Worm (Caenorhabditis elegans) whole organism, late embryonic: Measurements from ENCODE around the gene ttbk-7.

Experiments
- C38D4.7 ChIP-seq: fragments of 200-800 bp; sonication (Bioruptor generic); optimal IDR thresholded peaks from 2 replicates; lab custom pipeline; 2018; ENCODE audit warnings: mild to moderate bottlenecking, missing genetic modification characterization, moderate library complexity, missing compliant biosample characterization
- K02D7.2 ChIP-seq: sonication (generic microtip); optimal IDR thresholded peaks from 2 replicates; lab custom pipeline; 2017; ENCODE audit warnings: mild to moderate bottlenecking, missing genetic modification characterization, missing compliant biosample characterization
- T23F11.4 ChIP-seq: fragments of 200-800 bp; sonication (Bioruptor generic); optimal IDR thresholded peaks from 2 replicates; lab custom pipeline; 2018; ENCODE audit warnings: mild to moderate bottlenecking, missing genetic modification characterization, missing compliant biosample characterization
- ahr-1 ChIP-seq: sonication (generic microtip); optimal IDR thresholded peaks from 2 replicates; lab custom pipeline; 2016; ENCODE audit warnings: missing genetic modification characterization, missing compliant biosample characterization
- ceh-2 ChIP-seq: sonication (generic microtip); optimal IDR thresholded peaks from 2 replicates; lab custom pipeline; 2016; ENCODE audit warnings: missing genotype, missing genetic modification characterization, missing compliant biosample characterization
- ceh-22 ChIP-seq: sonication (generic microtip); optimal IDR thresholded peaks from 2 replicates; lab custom pipeline; 2017; ENCODE audit warnings: missing biosample characterization, missing genetic modification characterization
- ceh-30 ChIP-seq: fragments of 150-350 bp; optimal IDR thresholded peaks from 2 replicates; lab custom pipeline; 2014; ENCODE audit warnings: missing biosample characterization, missing genetic modification characterization
- ceh-31 ChIP-seq: sonication (generic microtip); optimal IDR thresholded peaks from 2 replicates; lab custom pipeline; 2016; ENCODE audit warnings: missing genetic modification characterization, missing compliant biosample characterization
- ceh-6 ChIP-seq: fragments of 200-800 bp; sonication (Bioruptor generic); optimal IDR thresholded peaks from 2 replicates; lab custom pipeline; 2018; ENCODE audit warnings: mild to moderate bottlenecking, missing genetic modification characterization, missing compliant biosample characterization
- ceh-9 ChIP-seq: sonication (generic microtip); optimal IDR thresholded peaks from 2 replicates; lab custom pipeline; 2016; ENCODE audit warnings: mild to moderate bottlenecking, missing genetic modification characterization, inconsistent platforms, missing compliant biosample characterization
- che-1 ChIP-seq: sonication (generic microtip); optimal IDR thresholded peaks from 2 replicates; lab custom pipeline; 2016; ENCODE audit warnings: mild to moderate bottlenecking, missing genetic modification characterization, missing compliant biosample characterization
- dmd-4 ChIP-seq: sonication (generic microtip); optimal IDR thresholded peaks from 2 replicates; lab custom pipeline; 2016; ENCODE audit warnings: borderline replicate concordance, missing genetic modification characterization, missing compliant biosample characterization
- elt-2 ChIP-seq: sonication (generic microtip); optimal IDR thresholded peaks from 2 replicates; lab custom pipeline; 2016; ENCODE audit warnings: missing genetic modification reagents, missing genetic modification characterization, missing compliant biosample characterization
- ets-4 ChIP-seq: sonication (generic microtip); optimal IDR thresholded peaks from 2 replicates; lab custom pipeline; 2016; ENCODE audit warnings: missing genetic modification characterization, missing compliant biosample characterization
- fkh-10 ChIP-seq: fragments of 150-350 bp; optimal IDR thresholded peaks from 2 replicates; lab custom pipeline; 2014; ENCODE audit warnings: missing biosample characterization, missing genetic modification reagents, missing genetic modification characterization
- fkh-6 ChIP-seq: sonication (generic microtip); optimal IDR thresholded peaks from 2 replicates; lab custom pipeline; 2016; ENCODE audit warnings: missing genetic modification characterization, missing compliant biosample characterization
- hlh-13 ChIP-seq: fragments of 200-800 bp; sonication (Bioruptor generic); optimal IDR thresholded peaks from 2 replicates; lab custom pipeline; 2018; ENCODE audit warnings: mild to moderate bottlenecking, missing genetic modification characterization, missing compliant biosample characterization
- hlh-15 ChIP-seq: sonication (generic microtip); optimal IDR thresholded peaks from 2 replicates; lab custom pipeline; 2016; ENCODE audit warnings: missing genetic modification characterization, missing compliant biosample characterization
- hlh-6 ChIP-seq: sonication (generic microtip); optimal IDR thresholded peaks from 2 replicates; lab custom pipeline; 2016; ENCODE audit warnings: missing genotype, missing genetic modification characterization, missing compliant biosample characterization
- hlh-8 ChIP-seq: sonication (generic microtip); optimal IDR thresholded peaks from 2 replicates; lab custom pipeline; 2016; ENCODE audit warnings: missing genotype, missing genetic modification characterization, missing compliant biosample characterization
- lim-6 ChIP-seq: sonication (generic microtip); optimal IDR thresholded peaks from 2 replicates; lab custom pipeline; 2016; ENCODE audit warnings: missing genetic modification characterization, missing compliant biosample characterization
- lin-11 ChIP-seq: fragments of 200-800 bp; sonication (Bioruptor generic); optimal IDR thresholded peaks from 2 replicates; lab custom pipeline; 2018; ENCODE audit warnings: mild to moderate bottlenecking, missing genetic modification characterization, missing compliant biosample characterization
- nhr-11 ChIP-seq: fragments of 150-350 bp; optimal IDR thresholded peaks from 2 replicates; lab custom pipeline; 2014; ENCODE audit warnings: missing biosample characterization, missing genetic modification characterization
- nhr-232 ChIP-seq: sonication (generic microtip); optimal IDR thresholded peaks from 2 replicates; lab custom pipeline; 2016; ENCODE audit warnings: missing genetic modification characterization, missing compliant biosample characterization
- pat-9 ChIP-seq: fragments of 200-800 bp; sonication (Bioruptor generic); optimal IDR thresholded peaks from 2 replicates; lab custom pipeline; 2018; ENCODE audit warnings: mild to moderate bottlenecking, missing genetic modification characterization, moderate library complexity, missing compliant biosample characterization
- pha-2 ChIP-seq: sonication (generic microtip); optimal IDR thresholded peaks from 2 replicates; lab custom pipeline; 2017; ENCODE audit warnings: mild to moderate bottlenecking, missing genetic modification characterization, missing compliant biosample characterization
- pqm-1 ChIP-seq: sonication (generic microtip); optimal IDR thresholded peaks from 2 replicates; lab custom pipeline; 2016; ENCODE audit warnings: missing genetic modification characterization, missing compliant biosample characterization
- pros-1 ChIP-seq: fragments of 150-350 bp; optimal IDR thresholded peaks from 2 replicates; lab custom pipeline; 2014; ENCODE audit warnings: missing biosample characterization, missing genetic modification reagents, missing genetic modification characterization
- ref-2 ChIP-seq: sonication (generic microtip); optimal IDR thresholded peaks from 2 replicates; lab custom pipeline; 2016; ENCODE audit warnings: missing genetic modification characterization, missing compliant biosample characterization
- rnt-1 ChIP-seq: sonication (generic microtip); optimal IDR thresholded peaks from 2 replicates; lab custom pipeline; 2016; ENCODE audit warnings: missing genetic modification characterization, missing compliant biosample characterization
- sdc-2 ChIP-seq: sonication (generic microtip); optimal IDR thresholded peaks from 2 replicates; lab custom pipeline; 2016; ENCODE audit warnings: missing genotype, missing genetic modification characterization, missing compliant biosample characterization
- sox-4 ChIP-seq: sonication (generic microtip); optimal IDR thresholded peaks from 2 replicates; lab custom pipeline; 2017; ENCODE audit warnings: mild to moderate bottlenecking, missing genetic modification characterization, inconsistent platforms, missing compliant biosample characterization
- syd-9 ChIP-seq: sonication (generic microtip); optimal IDR thresholded peaks from 2 replicates; lab custom pipeline; 2016; ENCODE audit warnings: mild to moderate bottlenecking, missing genetic modification characterization, moderate library complexity, missing compliant biosample characterization
- unc-42 ChIP-seq: sonication (generic microtip); optimal IDR thresholded peaks from 2 replicates; lab custom pipeline; 2016; ENCODE audit warnings: missing genotype, missing genetic modification characterization, missing compliant biosample characterization
- unc-55 ChIP-seq: sonication (generic microtip); optimal IDR thresholded peaks from 2 replicates; lab custom pipeline; 2017; ENCODE audit warnings: missing biosample characterization, missing genetic modification reagents, missing genetic modification characterization
- unc-86 ChIP-seq: sonication (generic microtip); optimal IDR thresholded peaks from 2 replicates; lab custom pipeline; 2016; ENCODE audit warnings: missing genetic modification characterization, missing compliant biosample characterization
- ztf-16 ChIP-seq: sonication (generic microtip); optimal IDR thresholded peaks from 2 replicates; lab custom pipeline; 2017; ENCODE audit warnings: missing genetic modification characterization, missing compliant biosample characterization

ttbk-7 gene

DNA sequence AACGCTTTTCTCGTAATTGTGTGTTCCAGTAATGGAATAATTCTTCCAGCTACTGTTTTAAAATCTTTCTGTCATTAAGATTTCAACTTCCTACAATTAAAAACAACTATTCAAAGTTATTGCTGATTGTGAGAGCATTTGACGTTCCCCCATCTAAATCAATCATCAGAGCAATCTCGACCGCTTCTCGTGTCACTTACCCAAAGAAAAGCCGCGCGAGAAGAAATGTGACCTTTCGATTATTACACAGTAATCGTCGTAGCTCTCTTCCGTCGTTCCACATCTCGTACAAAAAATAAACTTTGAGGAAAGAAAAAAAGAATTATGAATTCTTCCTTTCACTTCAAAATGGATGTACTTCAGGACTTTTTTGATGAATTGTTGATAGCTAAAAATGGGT, 11.8 kb upstream of the ttbk-7 start:
- TF ChIP-seq unc-55 (GFP tag; lab: Kevin White, UChicago) (peak; percentile 73), fkh-6 (tag; lab: Kevin White, UChicago) (no peak)

DNA sequence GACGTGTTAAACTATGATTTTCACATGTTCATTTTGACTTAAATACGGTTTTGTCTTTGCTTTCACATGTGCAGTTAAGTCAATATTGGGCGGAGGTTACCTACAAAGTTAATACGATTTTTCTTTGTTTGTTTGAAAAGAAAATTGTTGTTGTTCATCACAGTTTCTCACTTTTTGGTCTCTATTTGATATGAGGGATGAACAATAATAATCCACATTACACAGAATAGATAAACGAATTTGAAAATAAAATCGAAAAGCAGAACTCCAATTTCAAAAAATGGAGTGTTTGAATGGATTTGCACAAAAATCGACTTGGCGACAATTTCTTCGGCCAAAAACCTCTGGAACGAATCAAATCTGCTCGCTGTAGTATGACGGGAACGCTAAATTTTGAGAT, 11.1 kb upstream of the ttbk-7 start, which contains the start of gene ttr-29:
TSS of gene ttr-29 (minus strand) at position 101 of the 400 bp plus-strand sequence.
- TF ChIP-seq lim-6 (no peak), ref-2 (tag; lab: Kevin White, UChicago) (no peak), pqm-1 (tag; lab: Kevin White, UChicago) (no peak), pat-9 (tag; lab: Kevin White, UChicago) (no peak), ceh-6 (GFP tag; lab: Kevin White, UChicago) (no peak), rnt-1 (tag; lab: Kevin White, UChicago) (no peak), ets-4 (tag; lab: Kevin White, UChicago) (no peak), syd-9 (no peak), che-1 (tag; lab: Kevin White, UChicago) (no peak), dmd-4 (tag; lab: Kevin White, UChicago) (no peak), unc-86 (tag; lab: Kevin White, UChicago) (no peak), elt-2 (no peak), ceh-9 (no peak)

DNA sequence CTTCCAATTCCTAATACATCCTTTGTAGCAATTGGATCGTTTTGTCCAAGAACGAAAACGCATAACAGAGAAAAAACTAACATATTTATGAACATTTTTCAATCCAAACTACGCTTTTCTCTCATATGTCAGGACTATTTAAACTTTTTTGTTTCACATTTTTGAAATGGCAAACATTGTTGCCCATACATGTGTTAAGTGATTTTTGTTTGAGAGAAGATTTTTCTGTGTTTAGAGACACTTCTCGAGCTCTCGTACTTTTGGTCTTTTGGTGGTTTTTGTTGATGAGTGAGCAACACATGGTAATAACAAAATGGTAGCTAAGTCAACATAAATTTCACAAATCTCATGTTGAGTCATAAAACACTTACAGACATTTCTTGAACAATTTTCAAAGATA, 9.4 kb upstream of the ttbk-7 start, which contains the start of gene ttr-28:
TSS of gene ttr-28 (minus strand) at position 101 of the 400 bp plus-strand sequence.
- TF ChIP-seq dmd-4 (tag; lab: Kevin White, UChicago) (no peak), sdc-2 (tag; lab: Kevin White, UChicago) (no peak), rnt-1 (tag; lab: Kevin White, UChicago) (no peak), ztf-16 (no peak), K02D7.2 (no peak), nhr-232 (tag; lab: Kevin White, UChicago) (no peak), pha-2 (tag; lab: Kevin White, UChicago) (no peak), nhr-11 (tag; lab: Kevin White, UChicago) (no peak), lin-11 (tag; lab: Kevin White, UChicago) (no peak), hlh-15 (tag; lab: Kevin White, UChicago) (no peak), ahr-1 (tag; lab: Kevin White, UChicago) (no peak), fkh-10 (GFP tag; lab: Kevin White, UChicago) (no peak), pqm-1 (tag; lab: Kevin White, UChicago) (no peak)

DNA sequence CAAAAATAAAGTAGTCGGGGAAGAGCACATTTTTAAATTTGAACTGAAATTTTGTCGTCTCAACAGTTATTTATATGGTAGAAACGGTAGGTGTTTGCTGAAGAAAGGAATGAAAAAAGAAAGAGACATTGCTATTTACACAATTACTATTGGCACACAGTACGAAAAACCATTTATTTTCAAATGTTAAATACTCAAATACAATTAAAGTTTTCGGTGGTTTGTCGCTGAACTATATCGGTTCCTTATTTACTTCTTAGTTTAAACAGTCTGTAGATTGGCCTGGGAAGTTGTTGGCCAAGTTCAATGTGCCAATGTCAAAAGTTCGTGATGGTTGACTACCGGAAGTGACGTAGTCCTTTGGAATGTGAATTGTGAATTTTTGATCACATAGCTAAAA, 8.4 kb upstream of the ttbk-7 start, which contains the start of gene ttr-27:
TSS of gene ttr-27 (minus strand) at position 45 of the 400 bp plus-strand sequence.
- TF ChIP-seq pros-1 (tag; lab: Kevin White, UChicago) (no peak), ceh-31 (tag; lab: Kevin White, UChicago) (no peak), ceh-30 (tag; lab: Kevin White, UChicago) (no peak), pha-2 (tag; lab: Kevin White, UChicago) (no peak), ceh-22 (tag; lab: Kevin White, UChicago) (no peak), ceh-2 (tag; lab: Kevin White, UChicago) (no peak), hlh-13 (GFP tag; lab: Kevin White, UChicago) (no peak), elt-2 (no peak), unc-42 (tag; lab: Kevin White, UChicago) (no peak), che-1 (tag; lab: Kevin White, UChicago) (no peak), ztf-16 (no peak), sox-4 (no peak), dmd-4 (tag; lab: Kevin White, UChicago) (no peak)

DNA sequence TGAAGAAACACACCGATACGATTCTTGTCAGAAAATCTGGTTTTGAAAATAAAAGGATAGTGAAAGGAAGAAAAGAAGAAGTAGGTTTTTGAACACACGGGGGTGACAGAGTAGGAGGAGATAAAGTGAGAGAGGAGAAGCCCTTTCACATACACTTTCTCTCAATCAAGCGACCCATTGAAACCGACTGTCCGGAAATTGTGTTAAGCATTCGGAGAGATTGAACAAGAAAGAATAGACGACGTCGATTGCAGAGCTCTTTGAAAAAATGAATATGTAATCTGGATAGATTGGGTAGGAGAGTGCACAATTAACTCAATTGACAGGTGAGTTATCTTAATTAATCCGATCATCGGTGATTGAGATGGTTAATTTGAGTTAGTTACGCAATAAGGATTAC, 5.6 kb upstream of the ttbk-7 start:
- TF ChIP-seq hlh-8 (tag; lab: Kevin White, UChicago), result no peak
- peak; percentile 95 for TF ChIP-seq unc-42 (tag; lab: Kevin White, UChicago)
- TF ChIP-seq T23F11.4 (GFP tag; lab: Kevin White, UChicago), result no peak
- TF ChIP-seq hlh-6 (tag; lab: Kevin White, UChicago), result no peak
- TF ChIP-seq C38D4.7 (GFP tag; lab: Kevin White, UChicago), result no peak
